Fruit fly (Drosophila melanogaster): Measurements from ENCODE around the gene Ccp84Ae.

- TF ChIP-seq CG33213 (GFP tag; optimal IDR thresholded peaks at IDR 0.05) (no peak), Gsc (GFP tag; IDR thresholded peaks at IDR 0.05) (no peak)
Observed at dm6 chr3R:6690139-6690538, 1.4 kb downstream of the Ccp84Ae start, which contains the start of gene Ccp84Af.
